Worm (Caenorhabditis elegans) whole organism, young adult: Measurements from ENCODE around the gene srg-41.

Experiments used
- B0261.1 ChIP-seq: sonication (generic microtip); optimal IDR thresholded peaks from 2 replicates; lab custom pipeline; 2016; ENCODE audit warnings: mild to moderate bottlenecking, missing genetic modification characterization, moderate library complexity, missing compliant biosample characterization
- F23B12.7 ChIP-seq: sonication (generic microtip); optimal IDR thresholded peaks from 2 replicates; lab custom pipeline; 2017; ENCODE audit warnings: missing genetic modification characterization, mild to moderate bottlenecking, missing compliant biosample characterization, antibody characterized with exemption, moderate library complexity; ENCODE audit not compliant: insufficient read depth
- F55B11.4 ChIP-seq: sonication (generic microtip); optimal IDR thresholded peaks from 2 replicates; lab custom pipeline; 2016; ENCODE audit warnings: missing compliant biosample characterization, missing genetic modification characterization, borderline replicate concordance; ENCODE audit not compliant: insufficient read depth
- K11D2.4 ChIP-seq: fragments of 200-800 bp; sonication (Bioruptor generic); IDR thresholded peaks from 2 replicates; pipeline ENCODE4 v1.3.6; 2022; ENCODE audit warnings: missing genetic modification reagents, missing genetic modification characterization, missing compliant biosample characterization
- T07F8.4 ChIP-seq: sonication (generic microtip); optimal IDR thresholded peaks from 2 replicates; lab custom pipeline; 2016; ENCODE audit warnings: mild to moderate bottlenecking, missing genetic modification characterization, moderate library complexity, missing compliant biosample characterization
- Y79H2A.3 ChIP-seq: fragments of 200-800 bp; sonication (Bioruptor generic); conservative IDR thresholded peaks from 2 replicates; pipeline ENCODE4 v1.3.6; 2022; ENCODE audit warnings: missing genetic modification reagents, missing genetic modification characterization, missing compliant biosample characterization
- ZK185.1 ChIP-seq: sonication (generic microtip); optimal IDR thresholded peaks from 2 replicates; lab custom pipeline; 2016; ENCODE audit warnings: mild to moderate bottlenecking, missing genetic modification characterization, missing compliant biosample characterization; ENCODE audit not compliant: poor library complexity, severe bottlenecking
- attf-3 ChIP-seq: fragments of 200-800 bp; sonication (Bioruptor generic); conservative IDR thresholded peaks from 2 replicates; pipeline ENCODE4 v1.3.6; 2022; ENCODE audit warnings: missing genetic modification reagents, missing genetic modification characterization, missing compliant biosample characterization
- attf-5 ChIP-seq: fragments of 200-800 bp; sonication (Bioruptor generic); optimal IDR thresholded peaks from 2 replicates; lab custom pipeline; 2018; ENCODE audit warnings: mild to moderate bottlenecking, missing genetic modification characterization, missing compliant biosample characterization
- bed-2 ChIP-seq: fragments of 200-800 bp; sonication (Bioruptor generic); IDR thresholded peaks from 2 replicates; pipeline ENCODE4 v1.3.6; 2022; ENCODE audit warnings: missing genetic modification reagents, missing genetic modification characterization, missing compliant biosample characterization
- ccch-3 ChIP-seq: fragments of 200-800 bp; sonication (Bioruptor generic); optimal IDR thresholded peaks from 2 replicates; lab custom pipeline; 2018; ENCODE audit warnings: mild to moderate bottlenecking, missing genetic modification characterization, missing compliant biosample characterization
- cebp-1 ChIP-seq, 2 experiments: fragments of 200-800 bp in 1 of 2; sonication (Bioruptor generic) in 1 of 2; sonication (generic microtip) in 1 of 2; IDR thresholded peaks in 1 of 2; optimal IDR thresholded peaks in 1 of 2; 2 replicates each; pipeline versions ENCODE4 v1.3.6 to Lab custom; 2017 to 2022; ENCODE audit warnings: missing compliant biosample characterization in 2 of 2, missing genetic modification characterization in 2 of 2, mild to moderate bottlenecking in 1 of 2, missing genetic modification reagents in 1 of 2, moderate library complexity in 1 of 2
- ceh-100 ChIP-seq: fragments of 200-800 bp; sonication (Bioruptor generic); IDR thresholded peaks from 2 replicates; pipeline ENCODE4 v1.3.6; 2022; ENCODE audit warnings: missing genetic modification reagents, missing genetic modification characterization, missing compliant biosample characterization
- dox-1 ChIP-seq: fragments of 200-800 bp; sonication (Bioruptor generic); IDR thresholded peaks from 2 replicates; pipeline ENCODE4 v1.3.6; 2022; ENCODE audit warnings: missing genetic modification reagents, missing genetic modification characterization, missing compliant biosample characterization
- egrh-3 ChIP-seq: fragments of 200-800 bp; sonication (Bioruptor generic); IDR thresholded peaks from 2 replicates; pipeline ENCODE4 v1.3.6; 2022; ENCODE audit warnings: missing genetic modification reagents, missing genetic modification characterization, missing compliant biosample characterization
- ets-4 ChIP-seq: fragments of 200-800 bp; sonication (Bioruptor generic); optimal IDR thresholded peaks from 2 replicates; lab custom pipeline; 2018; ENCODE audit warnings: mild to moderate bottlenecking, missing genetic modification characterization, missing compliant biosample characterization
- him-1 ChIP-seq: sonication (generic microtip); optimal IDR thresholded peaks from 2 replicates; lab custom pipeline; 2016; ENCODE audit warnings: missing genotype, missing genetic modification reagents, missing genetic modification characterization, missing compliant biosample characterization
- hmg-20 ChIP-seq: fragments of 200-800 bp; sonication (Bioruptor generic); IDR thresholded peaks from 2 replicates; pipeline ENCODE4 v1.3.6; 2022; ENCODE audit warnings: missing genetic modification reagents, missing genetic modification characterization, missing compliant biosample characterization
- hrde-1 ChIP-seq: sonication (generic microtip); optimal IDR thresholded peaks from 2 replicates; lab custom pipeline; 2016; ENCODE audit warnings: missing genetic modification characterization, mild to moderate bottlenecking, missing compliant biosample characterization, moderate library complexity, missing genotype, missing genetic modification reagents, borderline replicate concordance
- lin-26 ChIP-seq: fragments of 200-800 bp; sonication (Bioruptor generic); IDR thresholded peaks from 2 replicates; pipeline ENCODE4 v1.3.6; 2022; ENCODE audit warnings: missing genetic modification reagents, missing genetic modification characterization, missing compliant biosample characterization
- lin-35 ChIP-seq, 3 experiments: fragments of 150-350 bp in 2 of 3; sonication (generic microtip) in 1 of 3; optimal IDR thresholded peaks; 2 replicates each; lab custom pipeline; 2014 to 2018; ENCODE audit warnings: missing biosample characterization in 3 of 3, missing genetic modification characterization in 3 of 3, missing genetic modification reagents in 3 of 3
- lir-1 ChIP-seq: fragments of 200-800 bp; sonication (Bioruptor generic); conservative IDR thresholded peaks from 2 replicates; pipeline ENCODE4 v1.3.6; 2022; ENCODE audit warnings: missing genetic modification reagents, missing genetic modification characterization, missing compliant biosample characterization
- lsl-1 ChIP-seq: fragments of 200-800 bp; sonication (Bioruptor generic); optimal IDR thresholded peaks from 2 replicates; lab custom pipeline; 2018; ENCODE audit warnings: mild to moderate bottlenecking, missing genetic modification characterization, moderate library complexity, missing compliant biosample characterization
- madf-10 ChIP-seq: sonication (generic microtip); optimal IDR thresholded peaks from 2 replicates; lab custom pipeline; 2016; ENCODE audit warnings: mild to moderate bottlenecking, missing genetic modification characterization, missing compliant biosample characterization
- madf-6 ChIP-seq: fragments of 200-800 bp; sonication (Bioruptor generic); IDR thresholded peaks from 2 replicates; pipeline ENCODE4 v1.3.6; 2022; ENCODE audit warnings: missing genetic modification reagents, missing genetic modification characterization, missing compliant biosample characterization
- madf-8 ChIP-seq: fragments of 200-800 bp; sonication (Bioruptor generic); conservative IDR thresholded peaks from 2 replicates; pipeline ENCODE4 v1.3.6; 2022; ENCODE audit warnings: missing genetic modification reagents, missing genetic modification characterization, missing compliant biosample characterization
- nhr-120 ChIP-seq: fragments of 200-800 bp; sonication (Bioruptor generic); IDR thresholded peaks from 2 replicates; pipeline ENCODE4 v1.3.6; 2022; ENCODE audit warnings: missing genetic modification characterization, missing compliant biosample characterization
- nhr-80 ChIP-seq: sonication (generic microtip); optimal IDR thresholded peaks from 2 replicates; lab custom pipeline; 2016; ENCODE audit warnings: missing genetic modification characterization, missing compliant biosample characterization
- pbrm-1 ChIP-seq: fragments of 200-800 bp; sonication (Bioruptor generic); IDR thresholded peaks from 2 replicates; pipeline ENCODE4 v1.3.6; 2022; ENCODE audit warnings: missing genetic modification reagents, missing genetic modification characterization, missing compliant biosample characterization
- rcor-1 ChIP-seq: fragments of 200-800 bp; sonication (Bioruptor generic); IDR thresholded peaks from 2 replicates; pipeline ENCODE4 v1.3.6; 2022; ENCODE audit warnings: missing genetic modification reagents, missing genetic modification characterization, missing compliant biosample characterization
- snpc-1.1 ChIP-seq: sonication (generic microtip); optimal IDR thresholded peaks from 2 replicates; lab custom pipeline; 2017; ENCODE audit warnings: missing genetic modification characterization, mild to moderate bottlenecking, missing compliant biosample characterization, antibody characterized with exemption, moderate library complexity, missing genotype, missing genetic modification reagents; ENCODE audit not compliant: insufficient read depth
- snpc-4 ChIP-seq, 5 experiments: fragments of 150-350 bp in 1 of 5; sonication (generic microtip) in 4 of 5; optimal IDR thresholded peaks; 2 replicates each; lab custom pipeline; 2014 to 2018; ENCODE audit warnings: missing genetic modification characterization in 5 of 5, missing biosample characterization in 3 of 5, antibody characterized with exemption in 2 of 5, mild to moderate bottlenecking in 2 of 5, missing compliant biosample characterization in 2 of 5, missing genotype in 2 of 5, moderate library complexity in 2 of 5, missing genetic modification reagents in 1 of 5
- somi-1 ChIP-seq: fragments of 200-800 bp; sonication (Bioruptor generic); optimal IDR thresholded peaks from 2 replicates; lab custom pipeline; 2018; ENCODE audit warnings: mild to moderate bottlenecking, missing genetic modification characterization, missing compliant biosample characterization
- tbp1 ChIP-seq: fragments of 200-800 bp; sonication (Bioruptor generic); optimal IDR thresholded peaks from 2 replicates; lab custom pipeline; 2018; ENCODE audit warnings: mild to moderate bottlenecking, missing genetic modification characterization, missing compliant biosample characterization
- zfh-2 ChIP-seq: fragments of 200-800 bp; sonication (Bioruptor generic); conservative IDR thresholded peaks from 2 replicates; pipeline ENCODE4 v1.3.6; 2022; ENCODE audit warnings: missing genetic modification reagents, missing genetic modification characterization, missing compliant biosample characterization
- ztf-18 ChIP-seq: sonication (generic microtip); optimal IDR thresholded peaks from 2 replicates; lab custom pipeline; 2016; ENCODE audit warnings: missing genotype, mild to moderate bottlenecking, missing genetic modification characterization, missing compliant biosample characterization

Gene srg-41

DNA sequence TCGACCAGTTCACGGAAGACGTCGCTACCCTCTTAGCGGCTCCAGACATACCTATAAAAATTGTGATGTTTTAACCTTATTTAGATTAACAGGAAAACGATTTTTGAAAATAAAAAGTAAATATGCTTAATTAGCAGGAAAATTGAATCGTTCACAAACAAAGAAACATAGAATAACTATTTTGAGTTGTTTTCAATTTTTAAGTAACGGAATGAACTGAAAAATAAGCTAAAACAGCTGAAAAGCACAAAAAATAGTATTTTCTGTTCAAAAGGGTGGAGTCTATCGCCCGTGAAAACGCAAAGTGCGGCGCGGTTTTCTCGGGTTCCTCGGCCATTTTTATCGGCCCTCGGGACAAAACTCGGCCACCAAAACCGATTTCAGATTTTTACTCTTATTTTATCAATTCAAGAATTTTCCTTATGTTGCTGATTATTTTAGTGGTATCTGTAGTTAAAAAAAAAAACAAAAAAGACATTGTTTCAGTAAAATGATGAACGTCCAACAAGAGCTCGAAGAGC is 37.8 kb downstream of the srg-41 start, which contains the start of the genes atp-5 and lmtr-3 (continued):
- TF ChIP-seq snpc-1.1 (tag; lab: Kevin White, UChicago), result peak; percentile 22
- TF ChIP-seq pbrm-1, result peak; percentile 65; the same call in 1 of the 2 replicates
- peak; percentile 93 for TF ChIP-seq dox-1 (GFP tag; lab: Robert Waterston, UW)
- peak; percentile 4 for TF ChIP-seq somi-1
- TF ChIP-seq hrde-1 (tag; lab: Kevin White, UChicago), result no peak
- TF ChIP-seq ztf-18 (tag; lab: Kevin White, UChicago), result peak; percentile 48
- no peak for TF ChIP-seq nhr-120 (GFP tag; lab: Robert Waterston, UW)
- TF ChIP-seq zfh-2, result no peak
- peak; percentile 29 for TF ChIP-seq snpc-4 (GFP tag; optimal IDR thresholded peaks at IDR 0.05; lab: Kevin White, UChicago)
- peak; percentile 7 to 62 (median 49) for TF ChIP-seq snpc-4 (tag; optimal IDR thresholded peaks at IDR 0.05; lab: Kevin White, UChicago)
- peak; percentile 33; the same call in 1 of the 2 replicates for TF ChIP-seq lin-26 (GFP tag; lab: Robert Waterston, UW)
- TF ChIP-seq attf-3, result peak; percentile 63; the same call in 1 of the 2 replicates
- peak; percentile 56 for TF ChIP-seq rcor-1
- TF ChIP-seq T07F8.4 (tag; lab: Kevin White, UChicago), result no peak
- TF ChIP-seq F55B11.4 (tag; lab: Kevin White, UChicago), result no peak
- peak; percentile 23 for TF ChIP-seq ccch-3 (GFP tag; lab: Kevin White, UChicago)
- peak; percentile 75 for TF ChIP-seq ceh-100 (GFP tag; lab: Robert Waterston, UW)
- peak; percentile 20; the same call in 1 of the 2 replicates for TF ChIP-seq madf-8 (GFP tag; lab: Robert Waterston, UW)
- TF ChIP-seq lin-35 (GFP tag; optimal IDR thresholded peaks at IDR 0.05; lab: Kevin White, UChicago), result peak in 1 of 3 experiments; percentile 24
- peak; percentile 81 for TF ChIP-seq nhr-80 (tag; lab: Kevin White, UChicago)
- TF ChIP-seq bed-2, result peak; percentile 94
- TF ChIP-seq lsl-1, result peak; percentile 51
- TF ChIP-seq lir-1 (GFP tag; lab: Robert Waterston, UW), result peak; percentile 65; the same call in 1 of the 2 replicates
- TF ChIP-seq him-1, result peak; percentile 4
- peak; percentile 95 for TF ChIP-seq ZK185.1 (tag; lab: Kevin White, UChicago)
- TF ChIP-seq Y79H2A.3 (GFP tag; lab: Robert Waterston, UW), result peak; percentile 74; the same call in 1 of the 2 replicates
- TF ChIP-seq ets-4 (GFP tag; lab: Kevin White, UChicago), result no peak
- peak; percentile 67 for TF ChIP-seq egrh-3 (GFP tag; lab: Robert Waterston, UW)
- TF ChIP-seq tbp1 (GFP tag; lab: Kevin White, UChicago), result peak; percentile 47
- peak; percentile 68 for TF ChIP-seq madf-10 (tag; lab: Kevin White, UChicago)
- TF ChIP-seq B0261.1 (tag; lab: Kevin White, UChicago), result no peak
- TF ChIP-seq hmg-20 (GFP tag; lab: Robert Waterston, UW), result 0 out of 2 replicates have a peak, but pooled peaks have one; percentile 28
- TF ChIP-seq cebp-1 (GFP tag; IDR thresholded peaks at IDR 0.05; lab: Robert Waterston, UW), result peak; percentile 64
- TF ChIP-seq cebp-1 (tag; optimal IDR thresholded peaks at IDR 0.05; lab: Kevin White, UChicago), result peak; percentile 63
- peak; percentile 34 for TF ChIP-seq F23B12.7 (tag; lab: Kevin White, UChicago)
- TF ChIP-seq madf-6 (GFP tag; lab: Robert Waterston, UW), result peak; percentile 58; the same call in 1 of the 2 replicates
- peak; percentile 91 for TF ChIP-seq attf-5 (GFP tag; lab: Kevin White, UChicago)
- TF ChIP-seq K11D2.4, result peak; percentile 63; the same call in 1 of the 2 replicates
- TF ChIP-seq, all 124 proteins: peak for 55
